Fruit fly (Drosophila melanogaster): ENCODE measurements around the gene Gen.

Gen gene

DNA sequence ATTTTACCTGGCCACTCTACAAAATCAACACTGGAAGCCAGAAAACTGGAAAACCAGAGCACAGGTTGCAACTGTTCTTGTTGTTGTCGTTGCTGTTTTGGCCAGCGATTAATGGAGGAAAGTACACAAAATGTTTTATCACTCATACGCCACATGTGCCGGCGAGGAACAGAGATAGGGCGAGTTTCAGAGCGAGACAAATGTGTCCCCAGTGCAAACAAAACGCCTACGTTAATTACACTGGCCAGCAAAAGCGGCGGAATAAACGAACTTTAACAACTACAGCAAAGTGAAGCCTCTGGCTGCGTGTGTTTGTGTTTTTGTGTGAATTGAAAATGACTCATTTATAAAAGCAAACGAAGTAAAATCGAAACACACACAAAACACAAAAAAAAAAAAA, 28.0 kb upstream of the Gen start:
- TF ChIP-seq pan (optimal IDR thresholded peaks at IDR 0.05) (no peak), psq (optimal IDR thresholded peaks at IDR 0.05) (no peak), CG8478 (optimal IDR thresholded peaks at IDR 0.05) (no peak), EcR (GFP tag; optimal IDR thresholded peaks at IDR 0.05) (no peak), usp (GFP tag; optimal IDR thresholded peaks at IDR 0.05) (no peak), Dll (optimal IDR thresholded peaks at IDR 0.05) (no peak)

DNA sequence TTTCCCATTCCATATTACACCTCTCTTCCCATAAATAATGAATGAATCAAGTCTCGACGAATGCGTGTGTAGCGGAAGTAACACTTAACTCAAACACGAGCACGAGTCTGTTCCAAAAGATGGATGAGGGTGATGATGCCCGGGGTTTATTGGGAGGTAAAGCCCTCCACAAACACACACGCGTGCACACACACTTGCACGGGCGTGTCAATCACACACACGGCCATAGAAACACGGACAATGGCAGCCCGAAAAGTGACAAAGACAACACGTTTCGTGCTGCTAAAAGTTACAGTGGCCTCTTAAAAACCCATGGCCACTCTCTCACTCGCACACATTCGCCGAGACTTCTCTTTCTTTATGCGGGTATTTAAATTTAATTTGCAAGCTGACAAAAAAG, 26.7 kb upstream of the Gen start:
- TF ChIP-seq Dll (optimal IDR thresholded peaks at IDR 0.05) (no peak), CG8478 (optimal IDR thresholded peaks at IDR 0.05) (no peak), pan (optimal IDR thresholded peaks at IDR 0.05) (no peak), psq (optimal IDR thresholded peaks at IDR 0.05) (no peak), usp (GFP tag; optimal IDR thresholded peaks at IDR 0.05) (no peak), EcR (GFP tag; optimal IDR thresholded peaks at IDR 0.05) (no peak)

DNA sequence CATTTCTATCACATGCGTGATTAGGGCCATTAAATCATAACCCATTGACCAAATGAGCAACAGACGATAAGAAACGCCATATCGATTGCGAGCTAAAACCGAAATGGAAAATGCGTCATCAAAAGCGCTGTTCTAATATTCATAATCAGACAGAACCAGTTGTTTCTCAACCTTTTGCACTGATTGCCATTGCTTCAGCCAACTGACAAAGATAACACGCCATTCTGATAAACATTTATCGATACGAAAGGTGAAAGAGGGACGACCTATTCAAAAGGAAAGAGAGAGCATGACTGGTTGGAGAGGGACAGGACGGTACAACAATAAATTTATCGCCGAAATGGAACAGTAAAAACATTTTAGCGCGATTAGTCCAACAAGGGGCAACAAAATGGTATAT, 24.6 kb upstream of the Gen start:
- TF ChIP-seq psq (optimal IDR thresholded peaks at IDR 0.05) = no peak
- no peak for TF ChIP-seq pan (optimal IDR thresholded peaks at IDR 0.05)
- TF ChIP-seq Dll (optimal IDR thresholded peaks at IDR 0.05) = no peak
- TF ChIP-seq CG8478 (optimal IDR thresholded peaks at IDR 0.05) = no peak
- TF ChIP-seq EcR (GFP tag; optimal IDR thresholded peaks at IDR 0.05) = no peak
- no peak for TF ChIP-seq usp (GFP tag; optimal IDR thresholded peaks at IDR 0.05)

DNA sequence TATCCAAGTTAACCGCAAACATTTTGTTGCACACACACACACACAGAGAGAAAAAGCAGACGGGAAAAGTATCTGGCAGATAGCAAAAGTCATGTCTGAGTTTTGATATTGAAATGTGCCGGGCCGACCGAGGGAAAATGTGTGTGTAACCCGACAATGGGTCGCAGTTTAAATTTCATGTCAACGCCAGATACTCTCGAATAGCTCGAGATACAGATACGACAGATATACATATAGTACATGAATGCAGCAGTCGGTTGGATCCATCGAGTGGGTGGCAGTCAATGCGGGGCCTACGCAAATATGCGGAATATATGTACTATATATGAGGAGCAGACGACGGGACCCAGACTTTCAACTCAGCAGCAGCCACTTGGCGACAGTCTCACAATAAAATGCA, 23.9 kb upstream of the Gen start:
- TF ChIP-seq Dll (optimal IDR thresholded peaks at IDR 0.05) = no peak
- TF ChIP-seq pan (optimal IDR thresholded peaks at IDR 0.05) = no peak
- TF ChIP-seq EcR (GFP tag; optimal IDR thresholded peaks at IDR 0.05) = no peak
- TF ChIP-seq psq (optimal IDR thresholded peaks at IDR 0.05) = no peak
- no peak for TF ChIP-seq usp (GFP tag; optimal IDR thresholded peaks at IDR 0.05)
- no peak for TF ChIP-seq CG8478 (optimal IDR thresholded peaks at IDR 0.05)

DNA sequence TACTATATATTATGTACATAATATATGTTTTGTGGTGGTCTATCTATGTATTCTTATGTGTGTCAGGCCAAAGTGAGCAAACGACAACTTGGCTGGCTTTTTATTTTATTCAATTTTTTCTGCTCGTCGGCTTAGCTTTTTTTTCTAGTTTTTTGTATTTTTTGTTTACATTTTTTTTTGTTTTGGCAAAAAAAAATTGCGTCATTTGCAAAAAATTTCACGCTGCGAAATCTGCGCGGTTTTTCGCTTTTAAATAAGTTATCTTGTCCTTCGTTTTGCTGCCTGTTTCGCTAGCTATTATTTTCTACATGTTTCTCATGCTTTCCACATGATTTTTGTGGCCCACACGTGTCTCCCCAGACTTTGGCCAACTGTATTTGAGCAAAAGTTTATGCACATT, 20.3 kb upstream of the Gen start:
- TF ChIP-seq psq (optimal IDR thresholded peaks at IDR 0.05) (no peak), Dll (optimal IDR thresholded peaks at IDR 0.05) (no peak), pan (optimal IDR thresholded peaks at IDR 0.05) (no peak), EcR (GFP tag; optimal IDR thresholded peaks at IDR 0.05) (no peak), CG8478 (optimal IDR thresholded peaks at IDR 0.05) (no peak), usp (GFP tag; optimal IDR thresholded peaks at IDR 0.05) (no peak)

DNA sequence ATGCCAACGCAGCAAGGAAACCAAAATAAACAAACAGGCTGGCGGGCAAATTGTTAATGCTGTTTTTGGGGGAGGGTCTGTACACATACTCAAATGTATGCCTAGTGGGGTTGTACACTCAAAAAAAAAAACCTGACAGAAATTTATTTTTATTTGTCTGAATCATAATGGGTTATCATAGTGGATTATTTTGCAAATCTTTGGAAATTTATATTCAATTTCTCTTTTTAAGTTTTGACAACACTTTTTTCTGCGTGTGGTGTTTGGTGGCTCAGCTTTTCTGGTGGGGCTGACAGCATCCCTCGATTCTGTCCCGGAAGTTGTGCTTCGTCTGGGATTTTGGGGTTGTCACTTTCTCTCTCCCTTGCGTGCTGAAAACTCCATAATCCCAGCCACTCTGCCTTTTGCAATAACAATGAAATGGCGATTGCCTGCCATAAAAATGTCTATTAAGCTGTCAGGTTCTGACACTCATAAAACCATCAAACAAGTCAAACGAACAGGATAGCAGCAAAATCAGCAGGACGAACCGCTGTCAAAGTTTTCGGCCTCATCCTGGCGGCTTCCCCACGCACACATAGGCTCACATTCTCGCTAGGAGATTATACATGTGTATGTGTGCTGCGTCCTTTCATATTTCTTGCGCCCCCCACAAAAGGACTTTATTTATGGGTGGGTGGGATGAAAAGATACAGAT, 2.9 kb upstream of the Gen start:
- TF ChIP-seq psq (optimal IDR thresholded peaks at IDR 0.05) (no peak), pan (optimal IDR thresholded peaks at IDR 0.05) (no peak), Dll (optimal IDR thresholded peaks at IDR 0.05) (no peak), CG8478 (optimal IDR thresholded peaks at IDR 0.05) (no peak), usp (GFP tag; optimal IDR thresholded peaks at IDR 0.05) (no peak), EcR (GFP tag; optimal IDR thresholded peaks at IDR 0.05) (no peak)

DNA sequence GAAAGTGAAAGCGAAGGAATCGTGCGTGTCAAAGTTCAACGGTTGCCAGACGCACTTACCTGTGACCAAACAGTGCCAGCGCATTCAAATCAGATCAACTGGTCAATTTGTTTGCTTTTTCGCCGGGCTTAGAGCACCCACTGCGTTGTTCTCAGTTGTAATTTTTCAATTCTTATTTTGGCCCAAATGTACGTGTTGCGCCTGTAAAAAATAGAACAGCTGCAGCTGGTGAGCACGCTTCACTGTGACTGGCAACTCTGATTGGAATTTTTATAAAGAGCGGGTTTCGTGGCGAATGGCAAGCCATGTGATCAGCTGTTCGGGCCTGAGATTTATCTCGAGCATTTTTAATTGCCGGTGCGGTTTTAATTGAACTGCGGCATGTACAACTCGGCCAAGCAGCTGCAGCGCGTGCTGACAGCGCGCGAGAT, 6.3 kb downstream of the Gen start, which contains the start of the genes Fitm and AlaRS-m:
Fitm (minus strand) TSS at position 250 of the 431 bp plus-strand sequence.
AlaRS-m (plus strand) TSS at position 285 of the 431 bp plus-strand sequence.
- TF ChIP-seq Dll (optimal IDR thresholded peaks at IDR 0.05) (no peak), pan (optimal IDR thresholded peaks at IDR 0.05) (no peak), usp (GFP tag; optimal IDR thresholded peaks at IDR 0.05) (no peak), CG8478 (optimal IDR thresholded peaks at IDR 0.05) (no peak), EcR (GFP tag; optimal IDR thresholded peaks at IDR 0.05) (no peak), psq (optimal IDR thresholded peaks at IDR 0.05) (no peak)

DNA sequence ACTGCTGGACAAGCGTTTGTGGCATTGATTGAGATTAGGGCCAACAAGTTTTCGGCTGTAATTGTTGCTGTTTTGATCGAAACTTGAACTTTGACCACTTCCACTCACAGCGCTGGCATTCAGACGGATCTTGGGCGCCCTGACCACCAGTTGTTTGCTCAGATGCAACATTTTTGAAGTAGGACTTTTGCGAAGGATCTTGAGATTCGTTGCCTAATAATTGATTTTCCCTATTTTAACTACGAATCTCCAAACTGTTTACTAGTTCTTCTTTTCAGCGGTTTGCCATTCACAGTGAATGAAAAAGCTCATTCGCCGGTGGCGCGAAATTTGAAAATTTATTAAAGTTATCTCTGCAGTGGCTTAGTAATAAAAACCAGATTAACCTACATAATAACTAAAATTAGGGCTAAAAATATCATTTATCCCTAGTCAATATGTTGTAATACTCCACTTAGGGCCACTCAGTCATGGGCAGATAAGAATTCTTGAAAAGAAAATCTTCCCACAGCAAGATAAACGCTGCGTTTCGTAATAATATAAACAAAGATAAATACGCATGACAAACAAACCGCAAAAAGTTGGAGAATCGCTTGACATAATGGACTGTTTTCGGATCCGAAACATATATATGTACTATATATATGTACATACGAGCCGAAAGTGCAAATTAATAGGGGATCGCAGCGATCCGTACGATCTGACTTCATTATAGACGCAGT, 10.6 kb downstream of the Gen start, which contains the start of the genes Dhrs4 and Gdap1:
Dhrs4 (minus strand) TSS at position 267 of the 722 bp plus-strand sequence.
Gdap1 (plus strand) TSS at position 574 of the 722 bp plus-strand sequence.
- TF ChIP-seq pan (optimal IDR thresholded peaks at IDR 0.05) (no peak), Dll (optimal IDR thresholded peaks at IDR 0.05) (no peak)

DNA sequence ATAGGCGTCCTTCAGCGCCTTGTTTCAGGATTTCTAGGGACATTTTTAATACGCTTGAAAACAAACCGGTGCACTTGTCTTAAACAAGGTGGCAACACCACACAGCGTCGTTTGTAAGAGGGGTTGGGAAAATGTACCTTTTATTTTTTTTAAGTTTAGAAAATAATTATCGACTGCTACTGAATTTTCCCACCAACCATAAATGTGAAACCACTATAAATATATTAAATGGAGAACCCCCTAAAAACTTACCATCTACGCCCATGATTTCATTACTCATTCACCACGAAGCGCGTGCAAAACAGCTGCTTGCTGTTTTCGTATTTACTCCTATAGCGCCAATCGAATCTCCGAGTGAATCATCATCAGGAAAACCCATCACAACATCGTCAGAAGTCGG, 12.9 kb downstream of the Gen start, which contains the start of the genes Tcs5 and CHMP2B:
Tcs5 (minus strand) TSS at position 84 of the 400 bp plus-strand sequence.
CHMP2B (plus strand) TSS at position 308 of the 400 bp plus-strand sequence.
- TF ChIP-seq pan (optimal IDR thresholded peaks at IDR 0.05) (no peak), usp (GFP tag; optimal IDR thresholded peaks at IDR 0.05) (no peak), EcR (GFP tag; optimal IDR thresholded peaks at IDR 0.05) (no peak), CG8478 (optimal IDR thresholded peaks at IDR 0.05) (no peak)

DNA sequence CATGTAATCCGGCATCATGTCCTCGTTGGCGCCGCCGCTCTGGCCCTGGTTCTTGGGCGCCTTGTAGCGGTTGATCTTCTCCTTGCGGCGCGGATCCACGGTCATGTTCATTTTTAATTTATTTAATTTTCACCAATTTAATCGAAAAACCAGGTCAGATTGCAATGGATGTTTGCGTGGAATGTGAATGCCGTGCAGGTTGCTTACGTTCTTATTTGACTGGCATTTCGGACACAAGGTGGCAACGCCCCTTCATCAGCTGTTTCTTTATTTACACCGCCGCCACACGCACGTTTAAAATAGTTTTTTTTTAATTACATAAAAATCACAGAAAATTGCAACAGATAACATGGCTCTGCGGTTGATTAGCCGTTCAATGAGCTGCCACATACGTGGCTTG, 16.1 kb downstream of the Gen start, which contains the start of the genes CG10674 and CG4611:
CG10674 (minus strand) TSS at position 170 of the 400 bp plus-strand sequence.
CG4611 (plus strand) TSS at position 254 of the 400 bp plus-strand sequence.
- TF ChIP-seq psq (optimal IDR thresholded peaks at IDR 0.05) = no peak
- TF ChIP-seq pan (optimal IDR thresholded peaks at IDR 0.05) = no peak
- no peak for TF ChIP-seq usp (GFP tag; optimal IDR thresholded peaks at IDR 0.05)
- no peak for TF ChIP-seq CG8478 (optimal IDR thresholded peaks at IDR 0.05)
- TF ChIP-seq Dll (optimal IDR thresholded peaks at IDR 0.05) = no peak
- TF ChIP-seq EcR (GFP tag; optimal IDR thresholded peaks at IDR 0.05) = no peak

DNA sequence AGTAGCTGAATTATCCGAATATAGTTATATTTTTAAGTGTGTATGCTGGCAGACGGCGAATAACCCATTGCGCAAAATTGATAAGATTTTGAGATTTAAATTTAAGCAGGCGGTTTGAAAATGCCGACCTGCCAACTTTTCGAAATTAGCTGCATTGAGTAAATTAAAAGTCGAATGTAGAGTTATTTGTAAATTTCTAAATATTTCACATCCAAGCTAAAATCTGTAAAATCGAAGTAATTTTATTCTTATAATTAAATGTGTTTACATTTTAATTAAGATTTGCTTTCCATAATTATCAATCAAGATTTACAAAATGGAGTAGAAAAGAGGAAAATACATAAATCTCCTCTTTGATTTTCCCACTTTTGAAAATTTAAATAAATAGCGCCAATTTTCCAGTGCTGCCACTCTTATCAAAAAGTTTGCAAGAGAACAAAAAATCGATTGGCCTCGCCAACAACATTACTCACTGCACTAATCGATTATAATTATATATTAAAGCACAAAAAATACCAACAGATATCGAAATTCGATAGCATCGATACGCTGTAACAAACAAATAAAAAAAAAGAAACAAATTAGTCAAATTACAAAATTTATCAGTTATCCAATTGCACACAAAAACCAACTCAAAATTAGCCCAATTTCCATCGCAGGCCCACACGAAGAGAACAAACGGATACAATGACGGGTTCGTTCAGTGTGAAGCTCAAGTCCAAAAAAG, 18.3 kb downstream of the Gen start, which contains the start of gene Yod1:
Yod1 (plus strand) TSS at position 168 of the 727 bp plus-strand sequence.
- no peak for TF ChIP-seq pan (optimal IDR thresholded peaks at IDR 0.05)
- TF ChIP-seq Dll (optimal IDR thresholded peaks at IDR 0.05) = no peak
- TF ChIP-seq usp (GFP tag; optimal IDR thresholded peaks at IDR 0.05) = no peak
- TF ChIP-seq EcR (GFP tag; optimal IDR thresholded peaks at IDR 0.05) = no peak
- TF ChIP-seq CG8478 (optimal IDR thresholded peaks at IDR 0.05) = no peak
- TF ChIP-seq psq (optimal IDR thresholded peaks at IDR 0.05) = no peak

Data from whole organism.